Fruit fly (Drosophila melanogaster): ENCODE measurements around the gene w.

dm6 chrX:2809581-2809980 is 13.3 kb upstream of the w start, which contains the start of gene CG12498:
- TF ChIP-seq CG9948 (tag; optimal IDR thresholded peaks at IDR 0.05) (no peak), CG15710 (tag; optimal IDR thresholded peaks at IDR 0.05) (no peak), rn (GFP tag; IDR thresholded peaks at IDR 0.05) (no peak), CG34367 (tag; optimal IDR thresholded peaks at IDR 0.05) (no peak), CG4496 (GFP tag; IDR thresholded peaks at IDR 0.05) (no peak), CG17806 (tag; optimal IDR thresholded peaks at IDR 0.05) (no peak), EcR (GFP tag; optimal IDR thresholded peaks at IDR 0.05) (no peak), CG13204 (GFP tag; optimal IDR thresholded peaks at IDR 0.05) (no peak), CG10348 (GFP tag; IDR thresholded peaks at IDR 0.05) (no peak), CG12605 (GFP tag; IDR thresholded peaks at IDR 0.05) (no peak), CG14655 (GFP tag; optimal IDR thresholded peaks at IDR 0.05) (no peak)
